Fruit fly (Drosophila melanogaster) whole organism, prepupa: ENCODE measurements around the gene CG8476.

Source experiments
- CG10631 ChIP-seq: fragments of 200-800 bp; sonication (Bioruptor generic); optimal IDR thresholded peaks from 2 replicates; lab custom pipeline; 2016; ENCODE audit warnings: missing biosample characterization, missing genetic modification characterization
- CG10669 ChIP-seq: fragments of 200-800 bp; sonication (Bioruptor generic); optimal IDR thresholded peaks from 3 replicates; lab custom pipeline; 2018; ENCODE audit warnings: missing biosample characterization, mild to moderate bottlenecking, missing genetic modification characterization, moderate library complexity
- CG11762 ChIP-seq: fragments of 200-800 bp; sonication (Bioruptor generic); optimal IDR thresholded peaks from 3 replicates; lab custom pipeline; 2016; ENCODE audit warnings: missing biosample characterization, missing genetic modification characterization; ENCODE audit not compliant: insufficient read depth
- CG15336 ChIP-seq: fragments of 200-800 bp; sonication (Bioruptor generic); IDR thresholded peaks from 2 replicates; pipeline ENCODE4 v1.3.6; 2022; ENCODE audit warnings: missing biosample characterization, missing genetic modification characterization
- CG3032 ChIP-seq: fragments of 200-800 bp; optimal IDR thresholded peaks from 2 replicates; lab custom pipeline; 2019; ENCODE audit warnings: missing biosample characterization, mild to moderate bottlenecking, missing genetic modification characterization, moderate library complexity
- CG32006 ChIP-seq: fragments of 200-800 bp; sonication (Bioruptor generic); optimal IDR thresholded peaks from 3 replicates; lab custom pipeline; 2017; ENCODE audit warnings: missing biosample characterization, mild to moderate bottlenecking, missing genetic modification characterization
- CG34406 ChIP-seq: fragments of 200-800 bp; sonication (Bioruptor generic); optimal IDR thresholded peaks from 3 replicates; lab custom pipeline; 2016; ENCODE audit warnings: missing biosample characterization, missing genetic modification characterization
- CG3919 ChIP-seq: fragments of 200-800 bp; sonication (Bioruptor generic); optimal IDR thresholded peaks from 3 replicates; lab custom pipeline; 2016; ENCODE audit warnings: missing biosample characterization, missing genetic modification characterization
- CG6163 ChIP-seq: fragments of 200-800 bp; sonication (Bioruptor generic); IDR thresholded peaks from 3 replicates; pipeline ENCODE4 v1.3.6; 2022; ENCODE audit warnings: missing biosample characterization, missing genetic modification characterization
- CG6808 ChIP-seq: fragments of 200-800 bp; sonication (Bioruptor generic); optimal IDR thresholded peaks from 3 replicates; lab custom pipeline; 2017; ENCODE audit warnings: missing biosample characterization, missing genetic modification characterization, mild to moderate bottlenecking, moderate library complexity, missing genetic modification reagents
- CG6854 ChIP-seq: fragments of 200-800 bp; sonication (Bioruptor generic); optimal IDR thresholded peaks from 2 replicates; lab custom pipeline; 2017; ENCODE audit warnings: missing biosample characterization, mild to moderate bottlenecking, missing genetic modification characterization
- CG7368 ChIP-seq: fragments of 200-800 bp; sonication (Bioruptor generic); optimal IDR thresholded peaks from 3 replicates; lab custom pipeline; 2016; ENCODE audit warnings: missing biosample characterization, missing genetic modification characterization
- CG8119 ChIP-seq: fragments of 200-800 bp; sonication (Bioruptor generic); IDR thresholded peaks from 3 replicates; pipeline ENCODE4 v1.3.6; 2022; ENCODE audit warnings: missing biosample characterization, missing genetic modification characterization
- CG8632 ChIP-seq: fragments of 200-800 bp; sonication (Bioruptor generic); optimal IDR thresholded peaks from 3 replicates; lab custom pipeline; 2016; ENCODE audit warnings: missing biosample characterization, missing genetic modification characterization
- CG9139 ChIP-seq: fragments of 200-800 bp; sonication (Bioruptor generic); optimal IDR thresholded peaks from 3 replicates; lab custom pipeline; 2017; ENCODE audit warnings: missing biosample characterization, mild to moderate bottlenecking, missing genetic modification characterization
- Eip78C ChIP-seq: fragments of 200-800 bp; sonication (Bioruptor generic); peaks from one replicate; lab custom pipeline; 2016; ENCODE audit warnings: missing biosample characterization, missing genetic modification characterization
- Eip93F ChIP-seq: fragments of 200-800 bp; sonication (Bioruptor generic); optimal IDR thresholded peaks from 2 replicates; lab custom pipeline; 2016; ENCODE audit warnings: missing biosample characterization, mild to moderate bottlenecking, missing genetic modification characterization
- Ets96B ChIP-seq: fragments of 200-800 bp; optimal IDR thresholded peaks from 2 replicates; lab custom pipeline; 2019; ENCODE audit warnings: missing biosample characterization, mild to moderate bottlenecking, missing genetic modification characterization, moderate library complexity
- Hr39 ChIP-seq: fragments of 200-800 bp; sonication (Bioruptor generic); optimal IDR thresholded peaks from 2 replicates; lab custom pipeline; 2016; ENCODE audit warnings: missing biosample characterization, missing genetic modification characterization
- Met ChIP-seq: fragments of 200-800 bp; sonication (Bioruptor generic); optimal IDR thresholded peaks from 3 replicates; lab custom pipeline; 2016; ENCODE audit warnings: missing biosample characterization, missing genetic modification characterization
- OdsH ChIP-seq: fragments of 200-800 bp; sonication (Bioruptor generic); optimal IDR thresholded peaks from 3 replicates; lab custom pipeline; 2016; ENCODE audit warnings: missing biosample characterization, missing genetic modification characterization
- Sox102F ChIP-seq: fragments of 200-800 bp; sonication (Bioruptor generic); optimal IDR thresholded peaks from 2 replicates; lab custom pipeline; 2016; ENCODE audit warnings: missing biosample characterization, mild to moderate bottlenecking, missing genetic modification characterization
- Sox14 ChIP-seq: fragments of 200-800 bp; sonication (Bioruptor generic); optimal IDR thresholded peaks from 3 replicates; lab custom pipeline; 2016; ENCODE audit warnings: missing biosample characterization, missing genetic modification characterization
- achi ChIP-seq: fragments of 200-800 bp; sonication (Bioruptor generic); optimal IDR thresholded peaks from 3 replicates; lab custom pipeline; 2016; ENCODE audit warnings: missing biosample characterization, missing genetic modification characterization
- acj6 ChIP-seq: fragments of 200-800 bp; sonication (Bioruptor generic); optimal IDR thresholded peaks from 3 replicates; lab custom pipeline; 2016; ENCODE audit warnings: missing biosample characterization, missing genetic modification characterization
- esn ChIP-seq: fragments of 200-800 bp; sonication (Bioruptor generic); optimal IDR thresholded peaks from 2 replicates; lab custom pipeline; 2016; ENCODE audit warnings: missing biosample characterization, mild to moderate bottlenecking, missing genetic modification characterization, moderate library complexity
- fd85E ChIP-seq: fragments of 200-800 bp; sonication (Bioruptor generic); optimal IDR thresholded peaks from 3 replicates; lab custom pipeline; 2016; ENCODE audit warnings: missing biosample characterization, missing genetic modification characterization
- fkh ChIP-seq: fragments of 200-800 bp; sonication (Bioruptor generic); optimal IDR thresholded peaks from 3 replicates; lab custom pipeline; 2017; ENCODE audit warnings: missing biosample characterization, mild to moderate bottlenecking, missing genetic modification characterization, moderate library complexity
- lz ChIP-seq: fragments of 200-800 bp; sonication (Bioruptor generic); optimal IDR thresholded peaks from 3 replicates; lab custom pipeline; 2016; ENCODE audit warnings: missing biosample characterization, missing genetic modification characterization
- salr ChIP-seq, 2 experiments: fragments of 200-800 bp; sonication (Bioruptor generic); optimal IDR thresholded peaks; 3 replicates each; lab custom pipeline; 2016 to 2018; ENCODE audit warnings: missing biosample characterization in 2 of 2, missing genetic modification characterization in 2 of 2, mild to moderate bottlenecking in 1 of 2
- ss ChIP-seq, 2 experiments: fragments of 200-800 bp; sonication (Bioruptor generic); optimal IDR thresholded peaks; 2 replicates in 1 of 2; 3 replicates in 1 of 2; lab custom pipeline; 2017 to 2018; ENCODE audit warnings: mild to moderate bottlenecking in 2 of 2, missing biosample characterization in 2 of 2, missing genetic modification characterization in 2 of 2, moderate library complexity in 1 of 2
- svp ChIP-seq: fragments of 200-800 bp; sonication (Bioruptor generic); peaks from one replicate; lab custom pipeline; 2016; ENCODE audit warnings: missing biosample characterization, missing genetic modification characterization
- vri ChIP-seq: fragments of 200-800 bp; sonication (Bioruptor generic); optimal IDR thresholded peaks from 3 replicates; lab custom pipeline; 2016; ENCODE audit warnings: missing biosample characterization, mild to moderate bottlenecking, missing genetic modification characterization

CG8476 gene

DNA sequence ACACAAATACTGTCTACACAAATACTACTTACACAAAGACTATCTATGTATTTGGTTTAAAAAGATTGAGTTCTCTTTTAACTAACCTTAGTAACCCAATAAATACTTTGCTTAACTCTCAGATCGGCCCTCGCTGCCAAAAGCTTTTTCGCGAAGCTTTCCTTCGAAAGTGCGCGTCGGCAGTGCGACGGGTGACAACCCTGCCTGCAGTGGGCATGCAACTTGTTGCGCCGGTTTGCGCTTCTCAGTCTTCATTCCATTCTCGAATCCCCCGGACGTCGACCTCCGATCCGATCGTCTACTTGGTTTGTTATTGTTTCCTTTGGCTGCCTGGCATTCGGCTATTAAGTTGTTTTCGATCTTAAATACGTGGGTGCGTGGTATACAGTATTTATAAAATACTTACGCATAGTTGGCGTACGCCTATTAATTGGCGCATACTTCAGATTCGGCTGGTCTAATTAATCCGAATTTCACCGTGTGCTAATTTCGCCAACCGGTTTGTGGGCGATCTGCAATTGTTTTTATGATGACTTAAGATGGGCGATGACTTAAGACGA is 39.8 kb upstream of the CG8476 start, which contains the start of gene CG11686 (continued):
- TF ChIP-seq acj6 (no peak), OdsH (no peak), CG11762 (GFP tag; lab: Kevin White, UChicago) (no peak), esn (peak; percentile 16), CG3032 (tag; lab: Kevin White, UChicago) (no peak), CG8632 (peak; percentile 6), vri (peak; percentile 26)

dm6 chr3R:13258696-13259567 is 38.6 kb upstream of the CG8476 start, which contains the start of gene Ace:
Gene Ace (minus strand): TSS chr3R:13259517.
- no peak for TF ChIP-seq Sox102F (GFP tag; lab: Kevin White, UChicago)
- no peak for TF ChIP-seq vri
- TF ChIP-seq fkh = peak; percentile 55
- TF ChIP-seq Eip78C = peak; percentile 72
- no peak for TF ChIP-seq CG32006 (GFP tag; lab: Kevin White, UChicago)

DNA sequence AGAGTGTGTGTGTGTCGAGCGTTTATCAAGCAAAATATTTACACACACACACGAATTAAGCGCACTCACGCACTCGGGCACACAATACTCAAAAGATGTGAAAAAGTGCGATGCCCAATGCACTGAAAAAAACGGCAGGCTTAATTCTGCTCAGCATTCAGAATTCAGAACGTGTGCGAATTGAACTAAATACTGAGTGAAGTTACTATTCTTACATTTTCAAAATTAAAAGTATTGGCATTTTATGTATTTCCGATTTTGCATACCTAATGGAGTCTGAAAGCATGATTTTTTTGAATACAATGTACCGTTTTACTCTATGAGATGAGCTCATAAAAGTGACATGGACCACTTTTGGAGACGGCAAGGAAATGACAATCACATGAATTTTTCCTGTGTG is 36.7 kb upstream of the CG8476 start:
- no peak for TF ChIP-seq salr (GFP tag; optimal IDR thresholded peaks at IDR 0.05; lab: Kevin White, UChicago)
- TF ChIP-seq CG15336 (GFP tag; lab: Robert Waterston, UW) = 0 out of 2 replicates have a peak, but pooled peaks have one; percentile 8
- no peak for TF ChIP-seq CG3919
- TF ChIP-seq, all 60 proteins: peak for 1

DNA sequence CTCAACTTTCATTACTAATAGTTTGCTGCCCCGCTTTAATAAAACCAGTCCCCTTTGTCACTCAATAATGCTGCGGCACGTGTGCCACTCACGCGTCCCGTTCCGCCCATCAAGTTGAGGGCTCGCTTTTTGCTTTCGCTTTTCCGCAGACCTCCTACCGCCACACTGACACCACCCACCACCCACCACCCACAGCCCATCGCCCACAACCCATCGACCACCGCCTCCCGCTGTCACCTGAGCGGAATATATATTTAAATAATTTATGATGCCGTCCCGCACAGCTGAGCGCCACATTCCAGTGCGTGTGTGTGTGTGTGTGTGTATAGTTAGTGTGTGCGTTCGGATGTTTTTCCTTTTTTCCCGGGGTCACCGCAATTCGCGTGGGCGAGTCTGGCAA is 21.3 kb upstream of the CG8476 start:
- no peak for TF ChIP-seq CG9139 (GFP tag; lab: Kevin White, UChicago)
- no peak for TF ChIP-seq CG10631 (GFP tag; lab: Kevin White, UChicago)
- no peak for TF ChIP-seq CG34406 (GFP tag; lab: Kevin White, UChicago)
- TF ChIP-seq vri = no peak
- TF ChIP-seq, all 60 proteins: peak for 0

DNA sequence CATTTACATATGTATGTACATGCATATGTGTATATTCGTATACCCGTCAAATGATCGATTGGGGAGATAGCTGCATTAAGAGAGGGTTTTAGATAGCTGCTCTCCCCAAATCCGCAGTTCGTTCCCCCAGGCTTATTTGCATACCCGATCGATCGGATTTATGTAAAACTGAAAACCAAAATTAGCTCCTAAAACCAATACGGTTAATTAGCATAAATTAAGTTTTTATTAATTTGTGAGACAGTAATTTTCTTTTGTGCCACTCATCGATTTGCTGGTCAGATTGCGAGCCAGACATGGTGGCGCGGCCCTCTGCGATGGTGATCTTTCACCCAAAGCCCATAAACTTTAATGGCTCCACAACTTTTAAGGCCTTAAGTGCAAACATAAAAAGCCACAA is 10.8 kb upstream of the CG8476 start:
- TF ChIP-seq CG15336 (GFP tag; lab: Robert Waterston, UW) (no peak), Met (GFP tag; lab: Kevin White, UChicago) (no peak), vri (no peak), lz (GFP tag; lab: Kevin White, UChicago) (no peak), svp (GFP tag; lab: Kevin White, UChicago) (no peak), ss (GFP tag; optimal IDR thresholded peaks at IDR 0.05; lab: Kevin White, UChicago) (no peak), CG8119 (GFP tag; lab: Robert Waterston, UW) (no peak), CG10669 (no peak), CG10631 (GFP tag; lab: Kevin White, UChicago) (no peak), CG6854 (GFP tag; lab: Kevin White, UChicago) (no peak), fkh (no peak)
- TF ChIP-seq, all 60 proteins: peak for 0

- TF ChIP-seq Ets96B (tag; lab: Kevin White, UChicago) (no peak), Eip78C (peak; percentile 12), CG7368 (GFP tag; lab: Kevin White, UChicago) (no peak), fd85E (GFP tag; lab: Kevin White, UChicago) (no peak), lz (GFP tag; lab: Kevin White, UChicago) (no peak), CG6163 (GFP tag; lab: Robert Waterston, UW) (0 out of 3 replicates have a peak, but pooled peaks have one; percentile 15), Sox14 (GFP tag; lab: Kevin White, UChicago) (no peak), CG15336 (GFP tag; lab: Robert Waterston, UW) (no peak), CG6808 (GFP tag; lab: Kevin White, UChicago) (no peak), ss (GFP tag; optimal IDR thresholded peaks at IDR 0.05; lab: Kevin White, UChicago) (no peak), achi (GFP tag; lab: Kevin White, UChicago) (no peak), Eip93F (GFP tag; lab: Kevin White, UChicago) (no peak), OdsH (no peak), CG9139 (GFP tag; lab: Kevin White, UChicago) (no peak), CG32006 (GFP tag; lab: Kevin White, UChicago) (peak; percentile 33), Hr39 (no peak)
These were observed 1.4 kb upstream of the CG8476 start for dm6 chr3R:13221820-13222219.
